Fruit fly (Drosophila melanogaster): ENCODE data around the gene CG14551.

CG14551 gene

dm6 chr3R:26055214-26055632, 7.6 kb downstream of the CG14551 start, which contains the start of gene Cmpk (continued):
- peak; percentile 54 for TF ChIP-seq kah (GFP tag; optimal IDR thresholded peaks at IDR 0.05)
- TF ChIP-seq crp (GFP tag; optimal IDR thresholded peaks at IDR 0.05): peak; percentile 18 to 89
- peak; percentile 80 for TF ChIP-seq CG4328 (GFP tag; optimal IDR thresholded peaks at IDR 0.05)
- peak; percentile 86 for TF ChIP-seq Ets65A (GFP tag)
- TF ChIP-seq CG7271 (tag; optimal IDR thresholded peaks at IDR 0.05): peak; percentile 85
- TF ChIP-seq CG10565 (GFP tag; optimal IDR thresholded peaks at IDR 0.05): no peak
- TF ChIP-seq CG9437 (GFP tag; optimal IDR thresholded peaks at IDR 0.05): peak; percentile 97
- peak; percentile 9 for TF ChIP-seq emc (GFP tag; optimal IDR thresholded peaks at IDR 0.05)
- TF ChIP-seq eve (GFP tag; optimal IDR thresholded peaks at IDR 0.05): no peak
- no peak for TF ChIP-seq ham (GFP tag; IDR thresholded peaks at IDR 0.05)
- no peak for TF ChIP-seq al (GFP tag; IDR thresholded peaks at IDR 0.05)
- TF ChIP-seq CG18764 (GFP tag; optimal IDR thresholded peaks at IDR 0.05): peak; percentile 12
- TF ChIP-seq org-1 (GFP tag; optimal IDR thresholded peaks at IDR 0.05): peak; percentile 47
- no peak for TF ChIP-seq croc (GFP tag; conservative IDR thresholded peaks at IDR 0.05)
- no peak for TF ChIP-seq vnd (GFP tag; IDR thresholded peaks at IDR 0.05; ENCODE audit: partially characterized antibody)
- TF ChIP-seq CG31224 (GFP tag; IDR thresholded peaks at IDR 0.05): peak; percentile 26; the same call in 1 of the 2 replicates
- TF ChIP-seq sens (GFP tag): peak; percentile 82
- TF ChIP-seq gsb-n (tag; optimal IDR thresholded peaks at IDR 0.05): no peak
- TF ChIP-seq stwl (tag; optimal IDR thresholded peaks at IDR 0.05): peak; percentile 61
- peak; percentile 56; the same call in 1 of the 3 replicates for TF ChIP-seq CG17361 (GFP tag; IDR thresholded peaks at IDR 0.05)
- TF ChIP-seq HLH54F (GFP tag; optimal IDR thresholded peaks at IDR 0.05): peak; percentile 38
- TF ChIP-seq YL-1 (GFP tag; optimal IDR thresholded peaks at IDR 0.05): peak; percentile 76
- peak; percentile 24 for TF ChIP-seq crc (GFP tag; optimal IDR thresholded peaks at IDR 0.05)
- peak; percentile 60 for TF ChIP-seq CG33557 (GFP tag; optimal IDR thresholded peaks at IDR 0.05)
- TF ChIP-seq NFAT (GFP tag; IDR thresholded peaks at IDR 0.05): peak; percentile 73; the same call in 1 of the 2 replicates
- no peak for TF ChIP-seq CG9215 (GFP tag; IDR thresholded peaks at IDR 0.05)
- TF ChIP-seq Mes4 (GFP tag; optimal IDR thresholded peaks at IDR 0.05): peak; percentile 39
- peak; percentile 69 for TF ChIP-seq sob (GFP tag; IDR thresholded peaks at IDR 0.05)
- TF ChIP-seq shn (GFP tag; optimal IDR thresholded peaks at IDR 0.05): peak; percentile 32
- TF ChIP-seq fd102C (GFP tag; optimal IDR thresholded peaks at IDR 0.05): peak; percentile 53
- peak; percentile 33 for TF ChIP-seq CG16863 (GFP tag; optimal IDR thresholded peaks at IDR 0.05)
- peak; percentile 73 for TF ChIP-seq CG2712 (tag; optimal IDR thresholded peaks at IDR 0.05)
- no peak for TF ChIP-seq Drgx (GFP tag; IDR thresholded peaks at IDR 0.05)
- TF ChIP-seq CG12391 (tag; optimal IDR thresholded peaks at IDR 0.05): peak; percentile 70
- TF ChIP-seq CG8359 (GFP tag; optimal IDR thresholded peaks at IDR 0.05; ENCODE audit: borderline replicate concordance): peak; percentile 43
- peak; percentile 41 for TF ChIP-seq Oli (tag; optimal IDR thresholded peaks at IDR 0.05)
- TF ChIP-seq Hey (tag; optimal IDR thresholded peaks at IDR 0.05): no peak
- no peak for TF ChIP-seq wdn (GFP tag; IDR thresholded peaks at IDR 0.05)
- no peak for TF ChIP-seq jing (GFP tag; optimal IDR thresholded peaks at IDR 0.05)
- TF ChIP-seq Ets97D (GFP tag; optimal IDR thresholded peaks at IDR 0.05): peak; percentile 97
- peak; percentile 28 for TF ChIP-seq TFAM (GFP tag; optimal IDR thresholded peaks at IDR 0.05)
- TF ChIP-seq CG6272 (GFP tag; IDR thresholded peaks at IDR 0.05): peak; percentile 19; the same call in 1 of the 2 replicates
- TF ChIP-seq CG3847 (GFP tag; IDR thresholded peaks at IDR 0.05): 0 out of 2 replicates have a peak, but pooled peaks have one; percentile 52
- peak; percentile 71 for TF ChIP-seq scrt (GFP tag; optimal IDR thresholded peaks at IDR 0.05)
- peak; percentile 19 for TF ChIP-seq CG4282 (GFP tag; optimal IDR thresholded peaks at IDR 0.05)
- peak; percentile 40 for TF ChIP-seq CG8944 (GFP tag; optimal IDR thresholded peaks at IDR 0.05)
- TF ChIP-seq CG8089 (GFP tag; optimal IDR thresholded peaks at IDR 0.05): peak; percentile 23
- peak; percentile 63 for TF ChIP-seq Bgb (GFP tag; IDR thresholded peaks at IDR 0.05; ENCODE audit: partially characterized antibody)
- TF ChIP-seq CG2202 (tag; optimal IDR thresholded peaks at IDR 0.05): peak; percentile 47
- 0 out of 2 replicates have a peak, but pooled peaks have one; percentile 10 for TF ChIP-seq CG10959 (GFP tag; IDR thresholded peaks at IDR 0.05)
- TF ChIP-seq Meics (GFP tag; optimal IDR thresholded peaks at IDR 0.05): peak; percentile 84

All from whole organism, embryonic.